Fruit fly (Drosophila melanogaster) whole organism, embryonic: Measurements from ENCODE around the gene wapl.
A peak's percentile ranks its signal among the peaks of the same experiment; 100 is the strongest.

Experiments
- Aef1 ChIP-seq: fragments of 200-800 bp; sonication (Bioruptor generic); IDR thresholded peaks from 3 replicates; pipeline ENCODE4 v1.3.6; 2022; ENCODE audit warnings: missing biosample characterization, missing genetic modification characterization
- CG10543 ChIP-seq: fragments of 200-800 bp; sonication (Bioruptor generic); optimal IDR thresholded peaks from 3 replicates; lab custom pipeline; 2017; ENCODE audit warnings: missing biosample characterization, mild to moderate bottlenecking, missing genetic modification characterization, moderate library complexity
- CG13296 ChIP-seq: fragments of 200-800 bp; sonication (Bioruptor generic); optimal IDR thresholded peaks from 3 replicates; lab custom pipeline; 2018; ENCODE audit warnings: missing biosample characterization, mild to moderate bottlenecking, missing genetic modification characterization
- CG14667 ChIP-seq: fragments of 200-800 bp; sonication (Bioruptor generic); IDR thresholded peaks from 2 replicates; pipeline ENCODE4 v1.3.6; 2022; ENCODE audit warnings: missing biosample characterization, missing genetic modification characterization
- CG17361 ChIP-seq: fragments of 200-800 bp; sonication (Bioruptor generic); IDR thresholded peaks from 3 replicates; pipeline ENCODE4 v1.3.6; 2022; ENCODE audit warnings: missing biosample characterization, missing genetic modification characterization
- CG30431 ChIP-seq: fragments of 200-800 bp; sonication (Bioruptor generic); optimal IDR thresholded peaks from 2 replicates; lab custom pipeline; 2017; ENCODE audit warnings: missing biosample characterization, missing genetic modification characterization
- CG3407 ChIP-seq: fragments of 200-800 bp; sonication (Bioruptor generic); optimal IDR thresholded peaks from 2 replicates; lab custom pipeline; 2018; ENCODE audit warnings: missing biosample characterization, mild to moderate bottlenecking, missing genetic modification characterization
- CG4282 ChIP-seq: fragments of 200-800 bp; sonication (Bioruptor generic); optimal IDR thresholded peaks from 2 replicates; lab custom pipeline; 2016; ENCODE audit warnings: missing biosample characterization, missing genetic modification characterization
- CG4328 ChIP-seq: fragments of 200-800 bp; sonication (Bioruptor generic); optimal IDR thresholded peaks from 3 replicates; lab custom pipeline; 2017; ENCODE audit warnings: missing biosample characterization, missing genetic modification reagents, missing genetic modification characterization
- CG4424 ChIP-seq: fragments of 200-800 bp; sonication (Bioruptor generic); optimal IDR thresholded peaks from 3 replicates; lab custom pipeline; 2016; ENCODE audit warnings: missing biosample characterization, missing genetic modification characterization
- CG7372 ChIP-seq: fragments of 200-800 bp; sonication (Bioruptor generic); IDR thresholded peaks from 2 replicates; pipeline ENCODE4 v1.3.6; 2022; ENCODE audit warnings: missing biosample characterization, missing genetic modification characterization
- CG7786 ChIP-seq: fragments of 200-800 bp; sonication (Bioruptor generic); optimal IDR thresholded peaks from 2 replicates; lab custom pipeline; 2016; ENCODE audit warnings: missing biosample characterization, missing genetic modification characterization
- CG8290 ChIP-seq, 3 experiments: fragments of 200-800 bp; sonication (Bioruptor generic); optimal IDR thresholded peaks; 2 replicates each; lab custom pipeline; 2016 to 2019; ENCODE audit warnings: missing biosample characterization in 3 of 3, missing genetic modification characterization in 3 of 3, mild to moderate bottlenecking in 2 of 3, moderate library complexity in 1 of 3
- CG9817 ChIP-seq: fragments of 200-800 bp; sonication (Bioruptor generic); optimal IDR thresholded peaks from 2 replicates; lab custom pipeline; 2018; ENCODE audit warnings: missing biosample characterization, mild to moderate bottlenecking, missing genetic modification characterization, moderate library complexity
- Dip3 ChIP-seq: fragments of 200-800 bp; sonication (Bioruptor generic); optimal IDR thresholded peaks from 3 replicates; lab custom pipeline; 2016; ENCODE audit warnings: missing biosample characterization, missing genetic modification characterization
- ERR ChIP-seq: fragments of 200-800 bp; sonication (Bioruptor generic); optimal IDR thresholded peaks from 2 replicates; lab custom pipeline; 2016; ENCODE audit warnings: missing biosample characterization, missing genetic modification characterization
- Ets65A ChIP-seq: fragments of 200-800 bp; sonication (Bioruptor generic); peaks from one replicate; lab custom pipeline; 2016; ENCODE audit warnings: missing biosample characterization, missing genetic modification characterization
- Fer2 ChIP-seq: fragments of 200-800 bp; sonication (Bioruptor generic); optimal IDR thresholded peaks from 2 replicates; lab custom pipeline; 2018; ENCODE audit warnings: missing biosample characterization, mild to moderate bottlenecking, missing genetic modification characterization, moderate library complexity
- HmgZ ChIP-seq: fragments of 200-800 bp; sonication (Bioruptor generic); optimal IDR thresholded peaks from 2 replicates; lab custom pipeline; 2018; ENCODE audit warnings: missing biosample characterization, mild to moderate bottlenecking, missing genetic modification characterization
- Hr78 ChIP-seq, 2 experiments: fragments of 200-800 bp in 1 of 2; fragments of >200 bp in 1 of 2; sonication (Bioruptor generic) in 1 of 2; optimal IDR thresholded peaks; 2 replicates each; lab custom pipeline; 2017 to 2019; ENCODE audit warnings: missing biosample characterization in 2 of 2, missing genetic modification characterization in 2 of 2, mild to moderate bottlenecking in 1 of 2, moderate library complexity in 1 of 2
- Nf-YC ChIP-seq: fragments of 200-800 bp; optimal IDR thresholded peaks from 3 replicates; lab custom pipeline; 2019; ENCODE audit warnings: missing biosample characterization, mild to moderate bottlenecking, missing genetic modification characterization, moderate library complexity
- Pdp1 ChIP-seq, 2 experiments: fragments of 200-800 bp; sonication (Bioruptor generic); optimal IDR thresholded peaks; 3 replicates each; lab custom pipeline; 2016; ENCODE audit warnings: missing biosample characterization in 2 of 2, missing genetic modification characterization in 2 of 2, mild to moderate bottlenecking in 1 of 2, moderate library complexity in 1 of 2
- Sox100B ChIP-seq: fragments of 200-800 bp; sonication (Bioruptor generic); optimal IDR thresholded peaks from 3 replicates; lab custom pipeline; 2018; ENCODE audit warnings: missing biosample characterization, mild to moderate bottlenecking, missing genetic modification characterization
- Sox102F ChIP-seq: fragments of 200-800 bp; sonication (Bioruptor generic); optimal IDR thresholded peaks from 2 replicates; lab custom pipeline; 2018; ENCODE audit warnings: missing biosample characterization, mild to moderate bottlenecking, missing genetic modification characterization, moderate library complexity
- TFAM ChIP-seq: fragments of 200-800 bp; sonication (Bioruptor generic); optimal IDR thresholded peaks from 2 replicates; lab custom pipeline; 2017; ENCODE audit warnings: missing biosample characterization, missing genetic modification characterization, inconsistent platforms
- al ChIP-seq: fragments of 200-800 bp; sonication (Bioruptor generic); IDR thresholded peaks from 2 replicates; pipeline ENCODE4 v1.3.6; 2022; ENCODE audit warnings: missing biosample characterization, missing genetic modification characterization
- btn ChIP-seq: fragments of 200-800 bp; sonication (Bioruptor generic); optimal IDR thresholded peaks from 2 replicates; lab custom pipeline; 2016; ENCODE audit warnings: missing biosample characterization, missing genetic modification characterization
- dmrt99B ChIP-seq: fragments of 200-800 bp; sonication (Bioruptor generic); optimal IDR thresholded peaks from 2 replicates; lab custom pipeline; 2018; ENCODE audit warnings: missing biosample characterization, mild to moderate bottlenecking, missing genetic modification characterization, moderate library complexity
- dysf ChIP-seq: fragments of 200-800 bp; sonication (Bioruptor generic); IDR thresholded peaks from 3 replicates; pipeline ENCODE4 v1.3.6; 2022; ENCODE audit warnings: missing biosample characterization, missing genetic modification characterization
- ems ChIP-seq: fragments of 200-800 bp; sonication (Bioruptor generic); optimal IDR thresholded peaks from 3 replicates; lab custom pipeline; 2016; ENCODE audit warnings: missing biosample characterization, missing genetic modification characterization
- ewg ChIP-seq: fragments of 200-800 bp; sonication (Bioruptor generic); optimal IDR thresholded peaks from 3 replicates; lab custom pipeline; 2017; ENCODE audit warnings: mild to moderate bottlenecking, missing biosample characterization, missing genetic modification reagents, missing genetic modification characterization
- grau ChIP-seq: fragments of 200-800 bp; optimal IDR thresholded peaks from 3 replicates; lab custom pipeline; 2019; ENCODE audit warnings: missing biosample characterization, mild to moderate bottlenecking, missing genetic modification characterization, moderate library complexity
- gro ChIP-seq: fragments of 200-800 bp; sonication (Bioruptor generic); optimal IDR thresholded peaks from 2 replicates; lab custom pipeline; 2016; ENCODE audit warnings: missing biosample characterization, missing genetic modification characterization
- hbn ChIP-seq: fragments of 200-800 bp; sonication (Bioruptor generic); IDR thresholded peaks from 2 replicates; pipeline ENCODE4 v1.3.6; 2022; ENCODE audit warnings: missing biosample characterization, missing genetic modification characterization; ENCODE audit not compliant: partially characterized antibody
- insv ChIP-seq, 2 experiments: fragments of 200-800 bp; sonication (Bioruptor generic); optimal IDR thresholded peaks; 3 replicates each; lab custom pipeline; 2016 to 2018; ENCODE audit warnings: missing biosample characterization in 2 of 2, missing genetic modification characterization in 2 of 2
- knrl ChIP-seq: fragments of 200-800 bp; sonication (Bioruptor generic); IDR thresholded peaks from 3 replicates; pipeline ENCODE4 v1.3.6; 2022; ENCODE audit warnings: missing biosample characterization, missing genetic modification characterization; ENCODE audit not compliant: partially characterized antibody
- lab ChIP-seq: fragments of 200-800 bp; sonication (Bioruptor generic); optimal IDR thresholded peaks from 3 replicates; lab custom pipeline; 2017; ENCODE audit warnings: missing biosample characterization, missing genetic modification characterization, mild to moderate bottlenecking, moderate library complexity, missing genetic modification reagents
- lola ChIP-seq, 3 experiments: fragments of >200 bp in 2 of 3; fragments of 200-800 bp in 1 of 3; sonication (Bioruptor generic) in 1 of 3; optimal IDR thresholded peaks; 2 replicates each; lab custom pipeline; 2017 to 2019; ENCODE audit warnings: missing biosample characterization in 3 of 3, missing genetic modification characterization in 3 of 3, mild to moderate bottlenecking in 1 of 3, moderate library complexity in 1 of 3
- onecut ChIP-seq: fragments of 200-800 bp; sonication (Bioruptor generic); IDR thresholded peaks from 2 replicates; pipeline ENCODE4 v1.3.6; 2022; ENCODE audit warnings: missing biosample characterization, missing genetic modification characterization
- pum ChIP-seq: fragments of 200-800 bp; sonication (Bioruptor generic); optimal IDR thresholded peaks from 2 replicates; lab custom pipeline; 2016; ENCODE audit warnings: missing biosample characterization, missing genetic modification characterization
- sens ChIP-seq: fragments of 200-800 bp; sonication (Bioruptor generic); peaks from one replicate; lab custom pipeline; 2016; ENCODE audit warnings: missing biosample characterization, missing genetic modification characterization
- sob ChIP-seq: fragments of 200-800 bp; sonication (Bioruptor generic); IDR thresholded peaks from 2 replicates; pipeline ENCODE4 v1.3.6; 2022; ENCODE audit warnings: missing biosample characterization, missing genetic modification characterization
- stc ChIP-seq: fragments of 200-800 bp; sonication (Bioruptor generic); IDR thresholded peaks from 2 replicates; pipeline ENCODE4 v1.3.6; 2022; ENCODE audit warnings: missing biosample characterization, missing genetic modification characterization
- stwl ChIP-seq: fragments of 200-800 bp; sonication (Bioruptor generic); optimal IDR thresholded peaks from 3 replicates; lab custom pipeline; 2018; ENCODE audit warnings: missing biosample characterization, mild to moderate bottlenecking, missing genetic modification characterization, moderate library complexity
- tna ChIP-seq: fragments of 200-800 bp; sonication (Bioruptor generic); IDR thresholded peaks from 2 replicates; pipeline ENCODE4 v1.3.6; 2022; ENCODE audit warnings: missing biosample characterization, missing genetic modification characterization; ENCODE audit not compliant: partially characterized antibody
- ttk ChIP-seq: fragments of 200-800 bp; sonication (Bioruptor generic); IDR thresholded peaks from 2 replicates; pipeline ENCODE4 v2.1.2; 2022; ENCODE audit warnings: missing biosample characterization, missing genetic modification characterization
- wek ChIP-seq: fragments of 200-800 bp; sonication (Bioruptor generic); optimal IDR thresholded peaks from 3 replicates; lab custom pipeline; 2018; ENCODE audit warnings: missing biosample characterization, mild to moderate bottlenecking, missing genetic modification characterization, moderate library complexity

The wapl gene

dm6 chrX:2145690-2146470 lies 12.9 kb downstream of the wapl start (continued):
- TF ChIP-seq HmgZ (tag; lab: Kevin White, UChicago) (peak; percentile 42), dmrt99B (peak; percentile 44), ems (GFP tag; lab: Kevin White, UChicago) (peak; percentile 29), stc (no peak), dysf (GFP tag; lab: Robert Waterston, UW) (peak; percentile 49; the same call in 2 of the 3 replicates), wek (GFP tag; lab: Kevin White, UChicago) (no peak), Aef1 (GFP tag; lab: Robert Waterston, UW) (peak; percentile 46; the same call in 1 of the 3 replicates), ttk (GFP tag; lab: Robert Waterston, UW) (no peak), grau (tag; lab: Kevin White, UChicago) (peak; percentile 49), btn (no peak), Sox102F (GFP tag; lab: Kevin White, UChicago) (peak; percentile 21), al (GFP tag; lab: Robert Waterston, UW) (0 out of 2 replicates have a peak, but pooled peaks have one; percentile 33), Pdp1 (GFP tag; optimal IDR thresholded peaks at IDR 0.05; lab: Kevin White, UChicago) (peak; percentile 22 to 51), Dip3 (peak; percentile 40), CG13296 (peak; percentile 31), tna (peak; percentile 50; the same call in 1 of the 2 replicates), CG4328 (GFP tag; lab: Kevin White, UChicago) (peak; percentile 46), ewg (GFP tag; lab: Kevin White, UChicago) (no peak), Nf-YC (tag; lab: Kevin White, UChicago) (peak; percentile 49), insv (GFP tag; optimal IDR thresholded peaks at IDR 0.05; lab: Kevin White, UChicago) (peak in 1 of 2 experiments; percentile 23), Hr78 (GFP tag; optimal IDR thresholded peaks at IDR 0.05; lab: Kevin White, UChicago) (peak in 1 of 2 experiments; percentile 87), lola (GFP tag; optimal IDR thresholded peaks at IDR 0.05; lab: Kevin White, UChicago) (peak in 1 of 3 experiments; percentile 30), sens (GFP tag; lab: Kevin White, UChicago) (peak; percentile 81), gro (GFP tag; lab: Kevin White, UChicago) (peak; percentile 46), knrl (peak; percentile 83; the same call in 2 of the 3 replicates), lab (peak; percentile 41), TFAM (no peak), Fer2 (tag; lab: Kevin White, UChicago) (no peak), CG4282 (GFP tag; lab: Kevin White, UChicago) (peak; percentile 5), CG17361 (GFP tag; lab: Robert Waterston, UW) (peak; percentile 51; the same call in 1 of the 3 replicates), Sox100B (GFP tag; lab: Kevin White, UChicago) (no peak), CG9817 (tag; lab: Kevin White, UChicago) (peak; percentile 31), stwl (tag; lab: Kevin White, UChicago) (no peak), CG7786 (GFP tag; lab: Kevin White, UChicago) (peak; percentile 56), Ets65A (peak; percentile 89), hbn (peak; percentile 60), CG14667 (GFP tag; lab: Robert Waterston, UW) (0 out of 2 replicates have a peak, but pooled peaks have one; percentile 5), onecut (0 out of 2 replicates have a peak, but pooled peaks have one; percentile 3), CG3407 (no peak), CG4424 (peak; percentile 8), pum (GFP tag; lab: Kevin White, UChicago) (peak; percentile 23), CG8290 (GFP tag; optimal IDR thresholded peaks at IDR 0.05; lab: Kevin White, UChicago) (no peak), CG8290 (tag; optimal IDR thresholded peaks at IDR 0.05; lab: Kevin White, UChicago) (peak; percentile 13 to 19), ERR (GFP tag; lab: Kevin White, UChicago) (peak; percentile 47), CG30431 (GFP tag; lab: Kevin White, UChicago) (peak; percentile 16), sob (GFP tag; lab: Robert Waterston, UW) (peak; percentile 42), CG10543 (GFP tag; lab: Kevin White, UChicago) (peak; percentile 77), CG7372 (GFP tag; lab: Robert Waterston, UW) (peak; percentile 40; the same call in 1 of the 2 replicates)
